Worm (Caenorhabditis elegans) whole organism, L1 larva: ENCODE measurements around the gene gmap-3.

Source experiments
- C16A3.4 ChIP-seq: fragments of 150-350 bp; optimal IDR thresholded peaks from 2 replicates; lab custom pipeline; 2014; ENCODE audit warnings: missing biosample characterization, missing genetic modification characterization
- alr-1 ChIP-seq: fragments of 200-800 bp; sonication (Bioruptor generic); optimal IDR thresholded peaks from 2 replicates; lab custom pipeline; 2018; ENCODE audit warnings: borderline replicate concordance, mild to moderate bottlenecking, missing genetic modification characterization, missing compliant biosample characterization
- blmp-1 ChIP-seq: fragments of 150-350 bp; optimal IDR thresholded peaks from 2 replicates; lab custom pipeline; 2014; ENCODE audit warnings: missing biosample characterization, missing genetic modification characterization
- ceh-63 ChIP-seq: fragments of 200-800 bp; sonication (Bioruptor generic); optimal IDR thresholded peaks from 2 replicates; lab custom pipeline; 2018; ENCODE audit warnings: mild to moderate bottlenecking, missing genetic modification characterization, missing compliant biosample characterization
- ceh-82 ChIP-seq, 3 experiments: fragments of 150-350 bp in 1 of 3; sonication (generic microtip) in 2 of 3; optimal IDR thresholded peaks; 2 replicates each; lab custom pipeline; 2014 to 2017; ENCODE audit warnings: missing biosample characterization in 3 of 3, missing genetic modification characterization in 3 of 3
- ceh-90 ChIP-seq: sonication (generic microtip); optimal IDR thresholded peaks from 2 replicates; lab custom pipeline; 2016; ENCODE audit warnings: missing genetic modification characterization, missing compliant biosample characterization
- efl-1 ChIP-seq, 4 experiments: fragments of 150-350 bp; optimal IDR thresholded peaks in 3 of 4; peaks in 1 of 4; 1 replicate in 1 of 4; 2 replicates in 3 of 4; lab custom pipeline; 2014; ENCODE audit warnings: missing biosample characterization in 2 of 4, missing genetic modification characterization in 2 of 4, missing genetic modification reagents in 2 of 4
- elt-2 ChIP-seq: sonication (generic microtip); optimal IDR thresholded peaks from 2 replicates; lab custom pipeline; 2016; ENCODE audit warnings: missing genetic modification characterization, mild to moderate bottlenecking, inconsistent platforms, missing compliant biosample characterization, missing genetic modification reagents
- elt-3 ChIP-seq, 6 experiments: fragments of 150-350 bp in 1 of 6; sonication (generic microtip); optimal IDR thresholded peaks; 2 replicates each; lab custom pipeline; 2017 to 2018; ENCODE audit warnings: missing biosample characterization in 6 of 6, missing genetic modification characterization in 6 of 6, inconsistent platforms in 1 of 6
- fkh-10 ChIP-seq: sonication (generic microtip); optimal IDR thresholded peaks from 2 replicates; lab custom pipeline; 2017; ENCODE audit warnings: missing biosample characterization, missing genetic modification reagents, missing genetic modification characterization
- fkh-4 ChIP-seq: sonication (generic microtip); optimal IDR thresholded peaks from 2 replicates; lab custom pipeline; 2016; ENCODE audit warnings: missing compliant biosample characterization, missing genetic modification characterization, borderline replicate concordance
- fos-1 ChIP-seq: fragments of 150-350 bp; optimal IDR thresholded peaks from 2 replicates; lab custom pipeline; 2014; ENCODE audit warnings: missing biosample characterization, missing genetic modification characterization
- irx-1 ChIP-seq: sonication (generic microtip); optimal IDR thresholded peaks from 2 replicates; lab custom pipeline; 2016; ENCODE audit warnings: missing genetic modification characterization, missing compliant biosample characterization
- lin-13 ChIP-seq: fragments of 150-350 bp; optimal IDR thresholded peaks from 2 replicates; lab custom pipeline; 2014; ENCODE audit warnings: missing biosample characterization, missing genetic modification reagents, missing genetic modification characterization
- lin-14 ChIP-seq: fragments of 200-800 bp; sonication (Bioruptor generic); optimal IDR thresholded peaks from 2 replicates; lab custom pipeline; 2018; ENCODE audit warnings: mild to moderate bottlenecking, missing genetic modification characterization, moderate library complexity, missing compliant biosample characterization
- lin-15B ChIP-seq: fragments of 150-350 bp; sonication (generic microtip); optimal IDR thresholded peaks from 3 replicates; lab custom pipeline; 2014; ENCODE audit warnings: missing biosample characterization, missing genetic modification characterization
- lin-35 ChIP-seq, 2 experiments: fragments of 150-350 bp; optimal IDR thresholded peaks; 2 replicates each; lab custom pipeline; 2014; ENCODE audit warnings: missing biosample characterization in 2 of 2, missing genetic modification characterization in 2 of 2, missing genetic modification reagents in 2 of 2
- lir-3 ChIP-seq: sonication (generic microtip); optimal IDR thresholded peaks from 2 replicates; lab custom pipeline; 2016; ENCODE audit warnings: mild to moderate bottlenecking, missing genetic modification characterization, moderate library complexity, missing compliant biosample characterization; ENCODE audit not compliant: poor library complexity
- lsy-2 ChIP-seq, 2 experiments: fragments of 150-350 bp; optimal IDR thresholded peaks; 2 replicates each; lab custom pipeline; 2014; ENCODE audit warnings: missing biosample characterization in 2 of 2, missing genetic modification characterization in 2 of 2
- mab-9 ChIP-seq: fragments of 200-800 bp; sonication (Bioruptor generic); IDR thresholded peaks from 2 replicates; pipeline ENCODE4 v1.3.6; 2022; ENCODE audit warnings: missing genetic modification reagents, missing genetic modification characterization, missing compliant biosample characterization
- mep-1 ChIP-seq: fragments of 150-350 bp; optimal IDR thresholded peaks from 2 replicates; lab custom pipeline; 2014; ENCODE audit warnings: missing biosample characterization, missing genetic modification characterization
- nhr-19 ChIP-seq: fragments of 200-800 bp; sonication (Bioruptor generic); conservative IDR thresholded peaks from 2 replicates; pipeline ENCODE4 v1.3.6; 2022; ENCODE audit warnings: missing genetic modification characterization, missing compliant biosample characterization
- nhr-20 ChIP-seq: sonication (generic microtip); optimal IDR thresholded peaks from 2 replicates; lab custom pipeline; 2016; ENCODE audit warnings: mild to moderate bottlenecking, missing genetic modification characterization, missing compliant biosample characterization
- nhr-237 ChIP-seq: fragments of 150-350 bp; optimal IDR thresholded peaks from 2 replicates; lab custom pipeline; 2014; ENCODE audit warnings: missing biosample characterization, missing genetic modification characterization
- nhr-28 ChIP-seq: fragments of 150-350 bp; optimal IDR thresholded peaks from 2 replicates; lab custom pipeline; 2014; ENCODE audit warnings: missing biosample characterization, missing genetic modification characterization
- nhr-47 ChIP-seq: sonication (generic microtip); optimal IDR thresholded peaks from 2 replicates; lab custom pipeline; 2016; ENCODE audit warnings: mild to moderate bottlenecking, missing genetic modification characterization, moderate library complexity, missing compliant biosample characterization
- nhr-76 ChIP-seq: sonication (generic microtip); optimal IDR thresholded peaks from 2 replicates; lab custom pipeline; 2017; ENCODE audit warnings: missing biosample characterization, missing genetic modification characterization
- nhr-84 ChIP-seq: sonication (generic microtip); optimal IDR thresholded peaks from 2 replicates; lab custom pipeline; 2017; ENCODE audit warnings: missing biosample characterization, missing genetic modification characterization
- nhr-85 ChIP-seq: sonication (generic microtip); peaks from one replicate; lab custom pipeline; 2016; ENCODE audit warnings: missing genetic modification characterization, inconsistent platforms, missing compliant biosample characterization
- nhr-90 ChIP-seq: sonication (generic microtip); optimal IDR thresholded peaks from 2 replicates; lab custom pipeline; 2016; ENCODE audit warnings: mild to moderate bottlenecking, missing genetic modification characterization, missing compliant biosample characterization; ENCODE audit not compliant: poor library complexity
- pag-3 ChIP-seq: sonication (generic microtip); optimal IDR thresholded peaks from 2 replicates; lab custom pipeline; 2017; ENCODE audit warnings: missing genetic modification characterization, mild to moderate bottlenecking, missing compliant biosample characterization, antibody characterized with exemption, borderline replicate concordance; ENCODE audit not compliant: insufficient read depth
- pax-3 ChIP-seq: fragments of 200-800 bp; sonication (Bioruptor generic); optimal IDR thresholded peaks from 2 replicates; lab custom pipeline; 2018; ENCODE audit warnings: mild to moderate bottlenecking, missing genetic modification characterization, moderate library complexity, missing compliant biosample characterization
- rnt-1 ChIP-seq: sonication (generic microtip); optimal IDR thresholded peaks from 2 replicates; lab custom pipeline; 2016; ENCODE audit warnings: mild to moderate bottlenecking, missing genetic modification characterization, moderate library complexity, missing compliant biosample characterization
- skn-1 ChIP-seq: fragments of 150-350 bp; optimal IDR thresholded peaks from 2 replicates; lab custom pipeline; 2014; ENCODE audit warnings: missing biosample characterization, missing genetic modification characterization
- snpc-4 ChIP-seq: fragments of 150-350 bp; optimal IDR thresholded peaks from 2 replicates; lab custom pipeline; 2014; ENCODE audit warnings: missing biosample characterization, missing genetic modification characterization
- snu-23 ChIP-seq: sonication (generic microtip); optimal IDR thresholded peaks from 2 replicates; lab custom pipeline; 2016; ENCODE audit warnings: missing genetic modification characterization, missing compliant biosample characterization
- sox-4 ChIP-seq: sonication (generic microtip); optimal IDR thresholded peaks from 2 replicates; lab custom pipeline; 2016; ENCODE audit warnings: missing genetic modification characterization, missing compliant biosample characterization
- sup-37 ChIP-seq: fragments of 200-800 bp; sonication (Bioruptor generic); optimal IDR thresholded peaks from 2 replicates; lab custom pipeline; 2018; ENCODE audit warnings: mild to moderate bottlenecking, missing genetic modification characterization, missing compliant biosample characterization
- tbx-2 ChIP-seq: sonication (generic microtip); optimal IDR thresholded peaks from 2 replicates; lab custom pipeline; 2016; ENCODE audit warnings: missing genetic modification characterization, missing compliant biosample characterization
- unc-86 ChIP-seq: sonication (generic microtip); optimal IDR thresholded peaks from 2 replicates; lab custom pipeline; 2016; ENCODE audit warnings: missing genetic modification characterization, missing compliant biosample characterization
- vab-15 ChIP-seq: sonication (generic microtip); optimal IDR thresholded peaks from 2 replicates; lab custom pipeline; 2017; ENCODE audit warnings: missing genotype, mild to moderate bottlenecking, missing genetic modification characterization, missing compliant biosample characterization
- zip-4 ChIP-seq: fragments of 200-800 bp; sonication (Bioruptor generic); optimal IDR thresholded peaks from 2 replicates; lab custom pipeline; 2018; ENCODE audit warnings: mild to moderate bottlenecking, missing genetic modification characterization, moderate library complexity, missing compliant biosample characterization
- ztf-4 ChIP-seq: fragments of 150-350 bp; optimal IDR thresholded peaks from 2 replicates; lab custom pipeline; 2014; ENCODE audit warnings: missing biosample characterization, missing genetic modification characterization

The gmap-3 gene

ce11 chrX:12909910-12910309 lies 30.8 kb downstream of the gmap-3 start:
- TF ChIP-seq elt-3 (tag; optimal IDR thresholded peaks at IDR 0.05; lab: Kevin White, UChicago): no peak
- no peak for TF ChIP-seq ceh-90 (tag; lab: Kevin White, UChicago)
- peak; percentile 31 for TF ChIP-seq mep-1 (tag; lab: Kevin White, UChicago)
- TF ChIP-seq nhr-85 (tag; lab: Kevin White, UChicago): peak; percentile 37
- no peak for TF ChIP-seq tbx-2
- TF ChIP-seq nhr-237: no peak
- no peak for TF ChIP-seq fkh-4 (tag; lab: Kevin White, UChicago)
- TF ChIP-seq nhr-19 (GFP tag; lab: Robert Waterston, UW): 0 out of 2 replicates have a peak, but pooled peaks have one; percentile 12
- no peak for TF ChIP-seq lin-15B (tag; lab: Kevin White, UChicago)
- no peak for TF ChIP-seq nhr-84 (tag; lab: Kevin White, UChicago)
- TF ChIP-seq mab-9 (GFP tag; lab: Robert Waterston, UW): no peak
- TF ChIP-seq lin-14 (GFP tag; lab: Kevin White, UChicago): peak; percentile 35
- peak; percentile 57 for TF ChIP-seq blmp-1 (tag; lab: Kevin White, UChicago)
- TF ChIP-seq, all 84 proteins: peak for 5

- no peak for TF ChIP-seq efl-1 (optimal IDR thresholded peaks at IDR 0.05; lab: Kevin White, UChicago)
- peak in 1 of 2 experiments; percentile 63 for TF ChIP-seq efl-1 (GFP tag; optimal IDR thresholded peaks at IDR 0.05 in 1 of 2; lab: Kevin White, UChicago)
- no peak for TF ChIP-seq lsy-2 (tag; optimal IDR thresholded peaks at IDR 0.05; lab: Kevin White, UChicago)
Observed at ce11 chrX:12908715-12909114, 32.0 kb downstream of the gmap-3 start.

- TF ChIP-seq ztf-4 (tag; lab: Kevin White, UChicago) (no peak), blmp-1 (tag; lab: Kevin White, UChicago) (peak; percentile 96), nhr-47 (tag; lab: Kevin White, UChicago) (no peak), elt-3 (tag; optimal IDR thresholded peaks at IDR 0.05; lab: Kevin White, UChicago) (peak in 1 of 6 experiments; percentile 45), lin-35 (GFP tag; optimal IDR thresholded peaks at IDR 0.05; lab: Kevin White, UChicago) (peak in 1 of 2 experiments; percentile 15), C16A3.4 (tag; lab: Kevin White, UChicago) (no peak), unc-86 (tag; lab: Kevin White, UChicago) (no peak), snu-23 (GFP tag; lab: Kevin White, UChicago) (peak; percentile 24), vab-15 (tag; lab: Kevin White, UChicago) (no peak), nhr-20 (tag; lab: Kevin White, UChicago) (peak; percentile 18), lin-14 (GFP tag; lab: Kevin White, UChicago) (peak; percentile 35), nhr-85 (tag; lab: Kevin White, UChicago) (no peak), sox-4 (tag; lab: Kevin White, UChicago) (no peak)
- TF ChIP-seq, all 84 proteins: peak for 6
Observed at ce11 chrX:12907502-12907901, 33.3 kb downstream of the gmap-3 start, which contains the start of gene pqn-18. Gene pqn-18 (plus strand): TSS chrX:12907832.

- no peak for TF ChIP-seq mep-1 (tag; lab: Kevin White, UChicago)
- no peak for TF ChIP-seq nhr-85 (tag; lab: Kevin White, UChicago)
- TF ChIP-seq alr-1 (tag; lab: Kevin White, UChicago): no peak
- no peak for TF ChIP-seq efl-1 (optimal IDR thresholded peaks at IDR 0.05; lab: Kevin White, UChicago)
- peak in 1 of 2 experiments; percentile 30 for TF ChIP-seq efl-1 (GFP tag; optimal IDR thresholded peaks at IDR 0.05 in 1 of 2; lab: Kevin White, UChicago)
- no peak for TF ChIP-seq sup-37 (GFP tag; lab: Kevin White, UChicago)
- no peak for TF ChIP-seq nhr-28 (tag; lab: Kevin White, UChicago)
- TF ChIP-seq fos-1 (tag; lab: Kevin White, UChicago): no peak
- peak; percentile 57 for TF ChIP-seq blmp-1 (tag; lab: Kevin White, UChicago)
- no peak for TF ChIP-seq nhr-76 (tag; lab: Kevin White, UChicago)
- TF ChIP-seq pax-3: no peak
- no peak for TF ChIP-seq pag-3 (tag; lab: Kevin White, UChicago)
- TF ChIP-seq lin-14 (GFP tag; lab: Kevin White, UChicago): peak; percentile 48
- no peak for TF ChIP-seq irx-1 (tag; lab: Kevin White, UChicago)
- peak; percentile 31 for TF ChIP-seq rnt-1 (tag; lab: Kevin White, UChicago)
- no peak for TF ChIP-seq lir-3
- no peak for TF ChIP-seq snpc-4 (tag; lab: Kevin White, UChicago)
- no peak for TF ChIP-seq ceh-90 (tag; lab: Kevin White, UChicago)
- no peak for TF ChIP-seq lin-13
- TF ChIP-seq lin-35 (GFP tag; optimal IDR thresholded peaks at IDR 0.05; lab: Kevin White, UChicago): peak in 1 of 2 experiments; percentile 4
- TF ChIP-seq skn-1 (tag; lab: Kevin White, UChicago): no peak
- TF ChIP-seq elt-2: no peak
- no peak for TF ChIP-seq nhr-47 (tag; lab: Kevin White, UChicago)
- TF ChIP-seq ceh-82 (tag; optimal IDR thresholded peaks at IDR 0.05; lab: Kevin White, UChicago): peak in 1 of 3 experiments; percentile 7
- no peak for TF ChIP-seq ceh-63 (GFP tag; lab: Kevin White, UChicago)
- no peak for TF ChIP-seq fkh-10 (GFP tag; lab: Kevin White, UChicago)
- no peak for TF ChIP-seq mab-9 (GFP tag; lab: Robert Waterston, UW)
- TF ChIP-seq nhr-90 (tag; lab: Kevin White, UChicago): no peak
- TF ChIP-seq zip-4 (GFP tag; lab: Kevin White, UChicago): no peak
Observed at ce11 chrX:12903810-12904209, 36.9 kb downstream of the gmap-3 start.
